Fruit fly (Drosophila melanogaster): ENCODE results near the gene Try29F.

DNA sequence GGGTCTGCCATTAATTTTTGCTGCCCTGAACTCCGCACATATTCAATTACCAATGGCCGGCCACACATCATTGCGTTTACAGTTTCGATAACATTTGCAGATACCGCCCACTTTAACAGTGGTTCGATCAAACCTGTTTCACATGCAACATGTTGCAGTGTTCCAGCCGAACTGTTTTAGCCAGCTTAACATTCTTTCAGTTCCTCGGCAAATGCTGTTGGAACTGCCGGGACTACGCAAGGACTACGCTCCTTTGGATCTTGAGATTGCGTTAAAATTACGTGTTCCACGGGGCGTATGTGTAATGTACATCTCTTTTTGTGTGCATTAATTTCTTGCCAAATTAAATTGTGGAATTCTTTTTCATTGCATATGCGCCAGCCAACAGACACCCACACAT lies 21.1 kb downstream of the Try29F start:
- TF ChIP-seq CTCF (optimal IDR thresholded peaks at IDR 0.05): no peak
- no peak for TF ChIP-seq CG8478 (optimal IDR thresholded peaks at IDR 0.05)
